Fruit fly (Drosophila melanogaster): ENCODE results near the gene CG12818.

CG12818 gene

dm6 chr3R:10330734-10331642 is at the start of gene CG12818, which contains the start of gene Bruce:
Gene CG12818, plus strand, starts transcription at chr3R:10331581.
Gene Bruce, minus strand, starts transcription at chr3R:10331353.
- no peak for TF ChIP-seq D1 (tag; optimal IDR thresholded peaks at IDR 0.05)
- no peak for TF ChIP-seq CG15710 (tag; optimal IDR thresholded peaks at IDR 0.05)
- TF ChIP-seq Pif1A (GFP tag; optimal IDR thresholded peaks at IDR 0.05): no peak
- no peak for TF ChIP-seq CG13204 (GFP tag; optimal IDR thresholded peaks at IDR 0.05)
- TF ChIP-seq CG12605 (GFP tag; IDR thresholded peaks at IDR 0.05): no peak
- TF ChIP-seq Snoo (tag; optimal IDR thresholded peaks at IDR 0.05): no peak
- TF ChIP-seq CG9948 (tag; optimal IDR thresholded peaks at IDR 0.05): no peak
- no peak for TF ChIP-seq CG34367 (tag; optimal IDR thresholded peaks at IDR 0.05)
- no peak for TF ChIP-seq Ets98B (GFP tag; IDR thresholded peaks at IDR 0.05)
- no peak for TF ChIP-seq CG14655 (GFP tag; optimal IDR thresholded peaks at IDR 0.05)
- no peak for TF ChIP-seq EcR (GFP tag; optimal IDR thresholded peaks at IDR 0.05)
- no peak for TF ChIP-seq CG32121 (GFP tag; IDR thresholded peaks at IDR 0.05)
- TF ChIP-seq fd96Ca (GFP tag; IDR thresholded peaks at IDR 0.05): no peak
- no peak for TF ChIP-seq CG10348 (GFP tag; IDR thresholded peaks at IDR 0.05)
- TF ChIP-seq CG4496 (GFP tag; IDR thresholded peaks at IDR 0.05): no peak
- TF ChIP-seq rn (GFP tag; IDR thresholded peaks at IDR 0.05): no peak
- TF ChIP-seq CG8159 (tag; optimal IDR thresholded peaks at IDR 0.05): no peak
- no peak for TF ChIP-seq CG17806 (tag; optimal IDR thresholded peaks at IDR 0.05)

- TF ChIP-seq Pif1A (GFP tag; optimal IDR thresholded peaks at IDR 0.05): peak; percentile 30
- peak; percentile 78 for TF ChIP-seq CG4496 (GFP tag; IDR thresholded peaks at IDR 0.05)
- TF ChIP-seq CG8301 (tag; optimal IDR thresholded peaks at IDR 0.05): no peak
- TF ChIP-seq fd96Ca (GFP tag; IDR thresholded peaks at IDR 0.05): peak; percentile 49; the same call in 2 of the 3 replicates
- TF ChIP-seq gl (tag; optimal IDR thresholded peaks at IDR 0.05): no peak
- peak; percentile 76 for TF ChIP-seq CG12605 (GFP tag; IDR thresholded peaks at IDR 0.05)
- TF ChIP-seq CG15710 (tag; optimal IDR thresholded peaks at IDR 0.05): no peak
- TF ChIP-seq CG13204 (GFP tag; optimal IDR thresholded peaks at IDR 0.05): no peak
- no peak for TF ChIP-seq Pif1B (GFP tag; optimal IDR thresholded peaks at IDR 0.05)
- no peak for TF ChIP-seq CG9948 (tag; optimal IDR thresholded peaks at IDR 0.05)
- no peak for TF ChIP-seq CG8159 (tag; optimal IDR thresholded peaks at IDR 0.05)
- peak; percentile 84 for TF ChIP-seq CG32121 (GFP tag; IDR thresholded peaks at IDR 0.05)
- 0 out of 2 replicates have a peak, but pooled peaks have one; percentile 8 for TF ChIP-seq rn (GFP tag; IDR thresholded peaks at IDR 0.05)
- TF ChIP-seq CG10348 (GFP tag; IDR thresholded peaks at IDR 0.05): no peak
- TF ChIP-seq CG17806 (tag; optimal IDR thresholded peaks at IDR 0.05): no peak
- TF ChIP-seq Snoo (tag; optimal IDR thresholded peaks at IDR 0.05): no peak
- no peak for TF ChIP-seq CG14655 (GFP tag; optimal IDR thresholded peaks at IDR 0.05)
- no peak for TF ChIP-seq EcR (GFP tag; optimal IDR thresholded peaks at IDR 0.05)
- peak; percentile 81 for TF ChIP-seq Ets98B (GFP tag; IDR thresholded peaks at IDR 0.05)
- no peak for TF ChIP-seq D1 (tag; optimal IDR thresholded peaks at IDR 0.05)
- no peak for TF ChIP-seq CG34367 (tag; optimal IDR thresholded peaks at IDR 0.05)
Observed at dm6 chr3R:10282077-10282476, 49.3 kb upstream of the CG12818 start.

dm6 chr3R:10283114-10283513 is 48.3 kb upstream of the CG12818 start:
- TF ChIP-seq CG17806 (tag; optimal IDR thresholded peaks at IDR 0.05) (no peak), CG8301 (tag; optimal IDR thresholded peaks at IDR 0.05) (peak; percentile 58), Ets98B (GFP tag; IDR thresholded peaks at IDR 0.05) (peak; percentile 31; the same call in 1 of the 2 replicates), CG14655 (GFP tag; optimal IDR thresholded peaks at IDR 0.05) (peak; percentile 61)

- TF ChIP-seq Ets98B (GFP tag; IDR thresholded peaks at IDR 0.05): no peak; the same call in 1 of the 2 replicates
- TF ChIP-seq CG12605 (GFP tag; IDR thresholded peaks at IDR 0.05): no peak
- no peak for TF ChIP-seq fd96Ca (GFP tag; IDR thresholded peaks at IDR 0.05)
- TF ChIP-seq CG8159 (tag; optimal IDR thresholded peaks at IDR 0.05): no peak
- TF ChIP-seq CG4496 (GFP tag; IDR thresholded peaks at IDR 0.05): no peak
- no peak for TF ChIP-seq Pif1B (GFP tag; optimal IDR thresholded peaks at IDR 0.05)
- TF ChIP-seq rn (GFP tag; IDR thresholded peaks at IDR 0.05): no peak
- TF ChIP-seq CG9948 (tag; optimal IDR thresholded peaks at IDR 0.05): no peak
- TF ChIP-seq gl (tag; optimal IDR thresholded peaks at IDR 0.05): no peak
Observed at dm6 chr3R:10284169-10284568, 47.2 kb upstream of the CG12818 start.

dm6 chr3R:10311076-10311744 is 20.2 kb upstream of the CG12818 start, which contains the start of gene CG6293:
Gene CG6293, minus strand, starts transcription at chr3R:10311613.
- no peak for TF ChIP-seq Ets98B (GFP tag; IDR thresholded peaks at IDR 0.05)
- TF ChIP-seq CG34367 (tag; optimal IDR thresholded peaks at IDR 0.05): no peak
- TF ChIP-seq EcR (GFP tag; optimal IDR thresholded peaks at IDR 0.05): no peak
- no peak for TF ChIP-seq CG32121 (GFP tag; IDR thresholded peaks at IDR 0.05)
- no peak for TF ChIP-seq Pif1A (GFP tag; optimal IDR thresholded peaks at IDR 0.05)
- TF ChIP-seq CG4496 (GFP tag; IDR thresholded peaks at IDR 0.05): no peak

dm6 chr3R:10311745-10312088 is 19.7 kb upstream of the CG12818 start:
- TF ChIP-seq CG34367 (tag; optimal IDR thresholded peaks at IDR 0.05) (no peak), Ets98B (GFP tag; IDR thresholded peaks at IDR 0.05) (no peak), Snoo (tag; optimal IDR thresholded peaks at IDR 0.05) (no peak)

All from whole organism, pupa.